Fruit fly (Drosophila melanogaster) whole organism, embryonic: Measurements from ENCODE around the gene sloth1.

Experiments used
- Blimp-1 ChIP-seq: fragments of 200-800 bp; sonication (Bioruptor generic); optimal IDR thresholded peaks from 3 replicates; lab custom pipeline; 2018; ENCODE audit warnings: missing biosample characterization, missing genetic modification characterization, mild to moderate bottlenecking, moderate library complexity, missing genetic modification reagents
- CG10147 ChIP-seq: fragments of 200-800 bp; sonication (Bioruptor generic); optimal IDR thresholded peaks from 2 replicates; lab custom pipeline; 2019; ENCODE audit warnings: missing biosample characterization, mild to moderate bottlenecking, missing genetic modification characterization, moderate library complexity
- CG10321 ChIP-seq: fragments of 200-800 bp; sonication (Bioruptor generic); IDR thresholded peaks from 2 replicates; pipeline ENCODE4 v1.3.6; 2022; ENCODE audit warnings: missing biosample characterization, missing genetic modification characterization
- CG10654 ChIP-seq: fragments of 200-800 bp; sonication (Bioruptor generic); optimal IDR thresholded peaks from 2 replicates; lab custom pipeline; 2016; ENCODE audit warnings: missing biosample characterization, missing genetic modification characterization
- CG11560 ChIP-seq: fragments of 200-800 bp; sonication (Bioruptor generic); IDR thresholded peaks from 3 replicates; pipeline ENCODE4 v1.3.6; 2022; ENCODE audit warnings: missing biosample characterization, missing genetic modification characterization
- CG12219 ChIP-seq: fragments of 200-800 bp; sonication (Bioruptor generic); optimal IDR thresholded peaks from 3 replicates; lab custom pipeline; 2018; ENCODE audit warnings: missing biosample characterization, mild to moderate bottlenecking, missing genetic modification characterization
- CG13123 ChIP-seq: fragments of 200-800 bp; sonication (Bioruptor generic); optimal IDR thresholded peaks from 2 replicates; lab custom pipeline; 2016; ENCODE audit warnings: missing biosample characterization, missing genetic modification characterization
- CG15269 ChIP-seq: fragments of 200-800 bp; sonication (Bioruptor generic); optimal IDR thresholded peaks from 2 replicates; lab custom pipeline; 2018; ENCODE audit warnings: missing biosample characterization, mild to moderate bottlenecking, missing genetic modification characterization, moderate library complexity
- CG15479 ChIP-seq: fragments of 200-800 bp; sonication (Bioruptor generic); optimal IDR thresholded peaks from 3 replicates; lab custom pipeline; 2019; ENCODE audit warnings: missing biosample characterization, mild to moderate bottlenecking, missing genetic modification characterization, moderate library complexity
- CG17361 ChIP-seq: fragments of 200-800 bp; sonication (Bioruptor generic); IDR thresholded peaks from 3 replicates; pipeline ENCODE4 v1.3.6; 2022; ENCODE audit warnings: missing biosample characterization, missing genetic modification characterization
- CG17912 ChIP-seq: fragments of 200-800 bp; sonication (Bioruptor generic); optimal IDR thresholded peaks from 2 replicates; lab custom pipeline; 2018; ENCODE audit warnings: missing biosample characterization, mild to moderate bottlenecking, missing genetic modification characterization
- CG2129 ChIP-seq: fragments of 200-800 bp; sonication (Bioruptor generic); IDR thresholded peaks from 2 replicates; pipeline ENCODE4 v1.3.6; 2022; ENCODE audit warnings: missing biosample characterization, missing genetic modification characterization; ENCODE audit not compliant: partially characterized antibody
- CG3163 ChIP-seq: fragments of 200-800 bp; sonication (Bioruptor generic); optimal IDR thresholded peaks from 3 replicates; lab custom pipeline; 2016; ENCODE audit warnings: missing biosample characterization, missing genetic modification characterization
- CG4424 ChIP-seq: fragments of 200-800 bp; sonication (Bioruptor generic); optimal IDR thresholded peaks from 3 replicates; lab custom pipeline; 2016; ENCODE audit warnings: missing biosample characterization, missing genetic modification characterization
- CG4617 ChIP-seq: fragments of 200-800 bp; sonication (Bioruptor generic); optimal IDR thresholded peaks from 3 replicates; lab custom pipeline; 2016; ENCODE audit warnings: missing biosample characterization, missing genetic modification characterization, borderline replicate concordance
- CG6254 ChIP-seq: fragments of 200-800 bp; sonication (Bioruptor generic); optimal IDR thresholded peaks from 3 replicates; lab custom pipeline; 2017; ENCODE audit warnings: mild to moderate bottlenecking, missing biosample characterization, missing genetic modification reagents, missing genetic modification characterization
- CG6683 ChIP-seq: fragments of 200-800 bp; sonication (Bioruptor generic); optimal IDR thresholded peaks from 2 replicates; lab custom pipeline; 2017; ENCODE audit warnings: missing biosample characterization, mild to moderate bottlenecking, missing genetic modification characterization, missing genetic modification reagents
- CG7271 ChIP-seq: fragments of 200-800 bp; sonication (Bioruptor generic); optimal IDR thresholded peaks from 2 replicates; lab custom pipeline; 2018; ENCODE audit warnings: missing biosample characterization, mild to moderate bottlenecking, missing genetic modification characterization, moderate library complexity
- CG9215 ChIP-seq: fragments of 200-800 bp; sonication (Bioruptor generic); IDR thresholded peaks from 2 replicates; pipeline ENCODE4 v1.3.6; 2022; ENCODE audit warnings: missing biosample characterization, missing genetic modification characterization
- CG9727 ChIP-seq: fragments of 200-800 bp; sonication (Bioruptor generic); optimal IDR thresholded peaks from 3 replicates; lab custom pipeline; 2017; ENCODE audit warnings: missing biosample characterization, mild to moderate bottlenecking, missing genetic modification characterization
- CHES-1-like ChIP-seq: fragments of 200-800 bp; sonication (Bioruptor generic); optimal IDR thresholded peaks from 2 replicates; lab custom pipeline; 2016; ENCODE audit warnings: missing biosample characterization, missing genetic modification characterization
- Camta ChIP-seq: fragments of 200-800 bp; sonication (Bioruptor generic); optimal IDR thresholded peaks from 2 replicates; lab custom pipeline; 2016; ENCODE audit warnings: missing biosample characterization, missing genetic modification characterization
- Doc2 ChIP-seq: fragments of 200-800 bp; sonication (Bioruptor generic); IDR thresholded peaks from 2 replicates; pipeline ENCODE4 v1.3.6; 2022; ENCODE audit warnings: missing biosample characterization, missing genetic modification characterization
- Doc3 ChIP-seq: fragments of 200-800 bp; sonication (Bioruptor generic); IDR thresholded peaks from 3 replicates; pipeline ENCODE4 v1.3.6; 2022; ENCODE audit warnings: missing biosample characterization, missing genetic modification characterization; ENCODE audit not compliant: partially characterized antibody
- Ets65A ChIP-seq: fragments of 200-800 bp; sonication (Bioruptor generic); peaks from one replicate; lab custom pipeline; 2016; ENCODE audit warnings: missing biosample characterization, missing genetic modification characterization
- Hand ChIP-seq: fragments of 200-800 bp; sonication (Bioruptor generic); optimal IDR thresholded peaks from 2 replicates; lab custom pipeline; 2017; ENCODE audit warnings: mild to moderate bottlenecking, missing biosample characterization, missing genetic modification reagents, missing genetic modification characterization
- Hr3 ChIP-seq: fragments of 200-800 bp; sonication (Bioruptor generic); optimal IDR thresholded peaks from 3 replicates; lab custom pipeline; 2016; ENCODE audit warnings: missing biosample characterization, missing genetic modification characterization
- NK7.1 ChIP-seq: fragments of 200-800 bp; sonication (Bioruptor generic); optimal IDR thresholded peaks from 3 replicates; lab custom pipeline; 2016; ENCODE audit warnings: missing biosample characterization, missing genetic modification characterization
- Side ChIP-seq: fragments of 200-800 bp; sonication (Bioruptor generic); optimal IDR thresholded peaks from 2 replicates; lab custom pipeline; 2016; ENCODE audit warnings: missing biosample characterization, missing genetic modification characterization
- TFAM ChIP-seq: fragments of 200-800 bp; sonication (Bioruptor generic); optimal IDR thresholded peaks from 2 replicates; lab custom pipeline; 2017; ENCODE audit warnings: missing biosample characterization, missing genetic modification characterization, inconsistent platforms
- Trl ChIP-seq, 3 experiments: fragments of >200 bp in 2 of 3; fragments of 200-800 bp in 1 of 3; sonication (Bioruptor generic) in 1 of 3; optimal IDR thresholded peaks; 2 replicates in 1 of 3; 3 replicates in 2 of 3; lab custom pipeline; 2016 to 2017; ENCODE audit warnings: missing biosample characterization in 1 of 3, missing genetic modification characterization in 1 of 3
- cad ChIP-seq: fragments of >200 bp; optimal IDR thresholded peaks from 2 replicates; lab custom pipeline; 2017; ENCODE audit warnings: missing biosample characterization, missing genetic modification characterization
- gro ChIP-seq: fragments of 200-800 bp; sonication (Bioruptor generic); optimal IDR thresholded peaks from 2 replicates; lab custom pipeline; 2016; ENCODE audit warnings: missing biosample characterization, missing genetic modification characterization
- jing ChIP-seq: fragments of 200-800 bp; sonication (Bioruptor generic); optimal IDR thresholded peaks from 2 replicates; lab custom pipeline; 2018; ENCODE audit warnings: missing biosample characterization, mild to moderate bottlenecking, missing genetic modification characterization
- tll ChIP-seq, 2 experiments: fragments of 200-800 bp in 1 of 2; fragments of >200 bp in 1 of 2; sonication (Bioruptor generic) in 1 of 2; optimal IDR thresholded peaks; 2 replicates each; lab custom pipeline; 2017 to 2019; ENCODE audit warnings: missing biosample characterization in 2 of 2, missing genetic modification characterization in 2 of 2, mild to moderate bottlenecking in 1 of 2, moderate library complexity in 1 of 2
- tna ChIP-seq: fragments of 200-800 bp; sonication (Bioruptor generic); IDR thresholded peaks from 2 replicates; pipeline ENCODE4 v1.3.6; 2022; ENCODE audit warnings: missing biosample characterization, missing genetic modification characterization; ENCODE audit not compliant: partially characterized antibody
- unpg ChIP-seq: fragments of 200-800 bp; sonication (Bioruptor generic); optimal IDR thresholded peaks from 3 replicates; lab custom pipeline; 2018; ENCODE audit warnings: missing biosample characterization, mild to moderate bottlenecking, missing genetic modification characterization, moderate library complexity
- usp ChIP-seq: fragments of >200 bp; optimal IDR thresholded peaks from 2 replicates; lab custom pipeline; 2017; ENCODE audit warnings: missing biosample characterization, missing genetic modification characterization
- zen ChIP-seq: fragments of 200-800 bp; sonication (Bioruptor generic); optimal IDR thresholded peaks from 3 replicates; lab custom pipeline; 2018; ENCODE audit warnings: missing biosample characterization, mild to moderate bottlenecking, missing genetic modification characterization, moderate library complexity

sloth1 gene

dm6 chrX:7037061-7037460 is 25.9 kb downstream of the sloth1 start:
- TF ChIP-seq Hand (GFP tag; lab: Kevin White, UChicago) (no peak), CG6683 (no peak), cad (GFP tag; lab: Kevin White, UChicago) (peak; percentile 97), CG10654 (GFP tag; lab: Kevin White, UChicago) (no peak), CG4424 (GFP tag; lab: Kevin White, UChicago) (no peak), CG2129 (no peak), CG12219 (GFP tag; lab: Kevin White, UChicago) (no peak), CG6254 (GFP tag; lab: Kevin White, UChicago) (no peak), zen (tag; lab: Kevin White, UChicago) (peak; percentile 63), CG13123 (GFP tag; lab: Kevin White, UChicago) (no peak), CG9727 (GFP tag; lab: Kevin White, UChicago) (no peak), CG15479 (GFP tag; lab: Kevin White, UChicago) (peak; percentile 67), NK7.1 (GFP tag; lab: Kevin White, UChicago) (no peak), CG10147 (GFP tag; lab: Kevin White, UChicago) (no peak), tna (GFP tag; lab: Robert Waterston, UW) (no peak), Camta (GFP tag; lab: Kevin White, UChicago) (no peak), Ets65A (GFP tag; lab: Kevin White, UChicago) (peak; percentile 68), tll (GFP tag; optimal IDR thresholded peaks at IDR 0.05; lab: Kevin White, UChicago) (peak in 1 of 2 experiments; percentile 58)

DNA sequence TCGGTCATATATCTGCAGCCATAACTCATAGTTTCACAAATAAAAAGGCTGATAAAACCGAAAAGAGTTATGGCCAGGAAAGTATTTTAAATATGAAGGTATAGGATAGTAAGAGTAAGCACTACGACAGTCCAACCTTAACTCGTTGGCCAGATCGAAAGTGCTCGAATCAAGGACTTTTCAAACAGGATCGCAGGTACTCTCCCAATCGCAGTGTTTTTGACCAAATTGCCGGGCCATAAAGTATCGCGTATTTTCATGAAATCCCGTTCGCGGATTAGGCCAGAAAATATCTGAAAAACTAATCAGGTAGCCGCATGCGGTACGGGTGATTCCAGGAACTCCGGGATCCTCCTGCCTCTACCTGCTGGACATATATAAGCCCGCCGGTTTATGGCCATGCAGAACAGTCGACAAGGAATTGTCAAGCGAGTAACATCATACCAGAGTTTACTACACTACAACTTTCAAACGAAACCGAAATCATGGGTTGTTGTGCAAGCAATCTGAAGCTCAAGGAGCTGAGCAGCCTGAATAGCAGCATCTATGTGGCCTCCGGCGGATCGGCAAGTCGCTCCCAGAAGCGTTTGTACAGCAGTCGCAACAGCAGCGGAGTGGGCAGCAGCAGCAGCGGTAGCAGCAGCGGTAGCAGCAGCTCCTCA is 29.2 kb downstream of the sloth1 start, which contains the start of gene CG14427:
CG14427 (plus strand) TSS at position 399 of the 662 bp plus-strand sequence.
- TF ChIP-seq Doc3 (GFP tag; lab: Robert Waterston, UW) (no peak), CG10147 (GFP tag; lab: Kevin White, UChicago) (no peak), Blimp-1 (GFP tag; lab: Kevin White, UChicago) (no peak), CG17912 (GFP tag; lab: Kevin White, UChicago) (no peak), zen (tag; lab: Kevin White, UChicago) (peak; percentile 19), unpg (GFP tag; lab: Kevin White, UChicago) (no peak), gro (GFP tag; lab: Kevin White, UChicago) (no peak), Trl (optimal IDR thresholded peaks at IDR 0.05; lab: Kevin White, UChicago) (no peak), Trl (GFP tag; optimal IDR thresholded peaks at IDR 0.05; lab: Kevin White, UChicago) (no peak), CG7271 (tag; lab: Kevin White, UChicago) (no peak), Hr3 (GFP tag; lab: Kevin White, UChicago) (no peak), CG3163 (GFP tag; lab: Kevin White, UChicago) (no peak), CG15479 (GFP tag; lab: Kevin White, UChicago) (peak; percentile 87), CG17361 (no peak), CG11560 (tag; lab: Robert Waterston, UW) (no peak), cad (GFP tag; lab: Kevin White, UChicago) (peak; percentile 94), CG15269 (no peak), TFAM (GFP tag; lab: Kevin White, UChicago) (no peak), jing (no peak), CG10654 (GFP tag; lab: Kevin White, UChicago) (no peak), usp (no peak), CHES-1-like (GFP tag; lab: Kevin White, UChicago) (no peak), Doc2 (GFP tag; lab: Robert Waterston, UW) (no peak), CG10321 (GFP tag; lab: Robert Waterston, UW) (no peak), tll (GFP tag; optimal IDR thresholded peaks at IDR 0.05; lab: Kevin White, UChicago) (peak in 1 of 2 experiments; percentile 55), CG9215 (GFP tag; lab: Robert Waterston, UW) (no peak), Side (GFP tag; lab: Kevin White, UChicago) (no peak), CG4617 (GFP tag; lab: Kevin White, UChicago) (no peak)
